Worm (Caenorhabditis elegans) whole organism, L1 larva: ENCODE results near the gene F47B10.9.

Experiments used
- aha-1 ChIP-seq: fragments of 150-350 bp; optimal IDR thresholded peaks from 2 replicates; lab custom pipeline; 2014; ENCODE audit warnings: missing biosample characterization, missing genetic modification characterization
- dsc-1 ChIP-seq: sonication (generic microtip); optimal IDR thresholded peaks from 2 replicates; lab custom pipeline; 2016; ENCODE audit warnings: mild to moderate bottlenecking, missing genetic modification characterization, missing compliant biosample characterization
- egl-27 ChIP-seq, 2 experiments: fragments of 150-350 bp in 1 of 2; sonication (generic microtip); optimal IDR thresholded peaks; 3 replicates each; lab custom pipeline; 2017 to 2018; ENCODE audit warnings: missing biosample characterization in 2 of 2, missing genetic modification characterization in 2 of 2, missing genetic modification reagents in 2 of 2
- fkh-10 ChIP-seq: sonication (generic microtip); optimal IDR thresholded peaks from 2 replicates; lab custom pipeline; 2017; ENCODE audit warnings: missing biosample characterization, missing genetic modification reagents, missing genetic modification characterization
- jun-1 ChIP-seq: fragments of 150-350 bp; optimal IDR thresholded peaks from 2 replicates; lab custom pipeline; 2014; ENCODE audit warnings: missing biosample characterization, missing genetic modification reagents, missing genetic modification characterization
- lin-14 ChIP-seq: fragments of 200-800 bp; sonication (Bioruptor generic); optimal IDR thresholded peaks from 2 replicates; lab custom pipeline; 2018; ENCODE audit warnings: mild to moderate bottlenecking, missing genetic modification characterization, moderate library complexity, missing compliant biosample characterization
- mep-1 ChIP-seq: fragments of 150-350 bp; optimal IDR thresholded peaks from 2 replicates; lab custom pipeline; 2014; ENCODE audit warnings: missing biosample characterization, missing genetic modification characterization
- nhr-28 ChIP-seq: fragments of 150-350 bp; optimal IDR thresholded peaks from 2 replicates; lab custom pipeline; 2014; ENCODE audit warnings: missing biosample characterization, missing genetic modification characterization
- unc-130 ChIP-seq: fragments of 150-350 bp; optimal IDR thresholded peaks from 2 replicates; lab custom pipeline; 2017; ENCODE audit warnings: missing biosample characterization, missing genetic modification characterization, inconsistent platforms
- unc-86 ChIP-seq: sonication (generic microtip); optimal IDR thresholded peaks from 2 replicates; lab custom pipeline; 2016; ENCODE audit warnings: missing genetic modification characterization, missing compliant biosample characterization
- vab-15 ChIP-seq: sonication (generic microtip); optimal IDR thresholded peaks from 2 replicates; lab custom pipeline; 2017; ENCODE audit warnings: missing genotype, mild to moderate bottlenecking, missing genetic modification characterization, missing compliant biosample characterization
- ztf-11 ChIP-seq, 2 experiments: sonication (generic microtip); optimal IDR thresholded peaks; 2 replicates each; lab custom pipeline; 2016 to 2017; ENCODE audit warnings: missing genetic modification characterization in 2 of 2, missing biosample characterization in 1 of 2, missing compliant biosample characterization in 1 of 2

DNA sequence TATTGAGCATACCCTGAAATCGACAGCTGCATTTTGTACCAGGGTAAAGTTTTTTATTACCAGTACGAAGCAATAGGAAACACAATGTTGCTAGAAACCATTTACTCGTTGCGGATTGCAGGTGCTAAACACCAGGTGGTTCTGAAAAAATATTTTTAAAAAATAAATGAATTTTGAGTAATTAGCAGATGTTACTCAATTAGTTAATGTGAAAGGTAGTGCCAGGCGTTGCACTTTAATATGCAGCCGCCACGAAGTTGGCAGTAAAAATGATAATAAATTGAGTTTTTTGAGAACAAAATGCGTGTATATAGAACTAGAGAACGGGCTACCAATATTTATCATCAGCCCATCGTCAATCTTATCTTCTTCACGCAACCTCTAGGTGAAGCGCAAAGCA lies 5.7 kb upstream of the F47B10.9 start, which contains the start of gene nstp-9:
- TF ChIP-seq lin-14 (GFP tag; lab: Kevin White, UChicago) (no peak), ztf-11 (tag; optimal IDR thresholded peaks at IDR 0.05; lab: Kevin White, UChicago) (no peak), unc-130 (tag; lab: Kevin White, UChicago) (no peak), mep-1 (no peak), aha-1 (no peak), vab-15 (tag; lab: Kevin White, UChicago) (no peak), fkh-10 (GFP tag; lab: Kevin White, UChicago) (no peak), egl-27 (tag; optimal IDR thresholded peaks at IDR 0.05; lab: Kevin White, UChicago) (no peak), unc-86 (tag; lab: Kevin White, UChicago) (no peak), dsc-1 (tag; lab: Kevin White, UChicago) (no peak), nhr-28 (tag; lab: Kevin White, UChicago) (no peak), jun-1 (no peak)
